Worm (Caenorhabditis elegans): ENCODE data around the gene C28G1.2.

DNA sequence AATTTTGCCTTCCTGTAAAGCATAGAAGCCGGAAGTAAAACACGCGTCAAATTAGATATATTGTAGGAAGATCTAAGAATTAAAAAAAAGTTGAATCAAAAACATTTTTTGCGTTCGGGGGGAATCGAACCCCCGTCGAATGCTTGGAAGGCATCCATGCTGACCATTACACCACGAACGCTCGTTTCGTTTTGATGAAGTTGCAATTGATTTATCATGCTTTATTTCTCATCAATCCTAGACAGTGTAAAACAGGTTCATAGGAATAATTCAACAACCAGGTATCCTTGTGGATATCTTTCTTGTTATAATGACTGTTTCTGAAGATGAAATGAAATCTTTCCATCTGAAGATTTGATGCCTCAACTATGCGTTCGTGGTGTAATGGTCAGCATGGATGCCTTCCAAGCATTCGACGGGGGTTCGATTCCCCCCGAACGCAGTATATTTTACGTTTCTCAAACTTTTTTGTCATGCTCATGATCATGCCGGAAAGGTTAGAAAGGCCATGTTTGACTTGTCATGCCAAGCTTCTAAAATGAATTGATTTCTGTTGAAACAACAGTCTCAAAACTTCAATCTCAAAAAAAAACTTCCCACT is 15.9 kb upstream of the C28G1.2 start:
- no peak for TF ChIP-seq unc-39 (tag; optimal IDR thresholded peaks at IDR 0.05)
- no peak for TF ChIP-seq elt-3 (tag; optimal IDR thresholded peaks at IDR 0.05)
- TF ChIP-seq nhr-11 (tag; optimal IDR thresholded peaks at IDR 0.05), result no peak
- TF ChIP-seq ZK546.5 (tag; optimal IDR thresholded peaks at IDR 0.05), result no peak
- TF ChIP-seq ceh-16 (tag; optimal IDR thresholded peaks at IDR 0.05), result no peak
- TF ChIP-seq ceh-82 (tag; optimal IDR thresholded peaks at IDR 0.05), result no peak
- TF ChIP-seq R02D3.7 (tag; optimal IDR thresholded peaks at IDR 0.05), result no peak
